Fruit fly (Drosophila melanogaster) whole organism, pupa: ENCODE data around the gene Fas3.

ENCODE experiments used
- CG13204 ChIP-seq: fragments of 200-800 bp; sonication (Bioruptor generic); optimal IDR thresholded peaks from 2 replicates; lab custom pipeline; 2018; ENCODE audit warnings: missing biosample characterization, mild to moderate bottlenecking, missing genetic modification characterization, moderate library complexity
- CG15710 ChIP-seq: fragments of 200-800 bp; sonication (Bioruptor generic); optimal IDR thresholded peaks from 2 replicates; lab custom pipeline; 2018; ENCODE audit warnings: missing biosample characterization, mild to moderate bottlenecking, missing genetic modification characterization, moderate library complexity
- CG9948 ChIP-seq: fragments of 200-800 bp; sonication (Bioruptor generic); optimal IDR thresholded peaks from 2 replicates; lab custom pipeline; 2018; ENCODE audit warnings: missing biosample characterization, mild to moderate bottlenecking, missing genetic modification characterization, moderate library complexity
- Snoo ChIP-seq: fragments of 200-800 bp; sonication (Bioruptor generic); optimal IDR thresholded peaks from 3 replicates; lab custom pipeline; 2017; ENCODE audit warnings: missing biosample characterization, mild to moderate bottlenecking, missing genetic modification characterization, inconsistent platforms

- TF ChIP-seq Snoo (tag; lab: Kevin White, UChicago) (no peak), CG9948 (tag; lab: Kevin White, UChicago) (no peak), CG13204 (GFP tag; lab: Kevin White, UChicago) (no peak), CG15710 (tag; lab: Kevin White, UChicago) (no peak)
Observed at dm6 chr2L:18361164-18361563, 41.3 kb downstream of the Fas3 start.
